Worm (Caenorhabditis elegans): ENCODE measurements around the gene F54C8.6.

F54C8.6 gene

DNA sequence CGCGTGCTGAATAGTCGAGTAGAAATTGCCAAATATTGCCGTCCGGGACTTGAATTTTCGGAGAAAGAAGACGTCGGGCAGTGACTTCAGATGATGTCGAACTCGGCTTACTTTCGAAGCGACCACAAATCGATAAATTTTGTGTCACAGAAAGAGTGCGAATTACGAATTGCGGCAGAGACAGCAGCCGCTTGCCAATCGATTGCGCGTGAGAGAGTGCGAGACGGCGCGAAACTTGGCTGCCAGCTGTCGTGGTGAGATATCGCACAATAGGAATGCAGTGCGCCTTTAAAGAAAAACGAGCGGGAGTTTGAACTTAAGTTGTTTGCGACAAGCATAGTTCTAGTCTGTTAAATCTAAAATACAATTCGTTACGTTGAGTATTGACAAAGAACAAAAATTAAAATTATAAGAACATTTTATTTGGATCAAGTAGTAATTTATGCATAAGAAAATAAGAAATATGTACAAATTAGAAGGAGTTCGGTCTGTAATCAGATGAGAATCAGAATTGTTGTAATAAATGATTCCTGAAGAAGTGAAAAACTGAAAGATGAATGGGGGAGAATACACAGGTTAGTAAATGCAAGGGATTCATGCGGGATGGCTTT is 6.2 kb downstream of the F54C8.6 start, which contains the start of gene pir-2 (continued):
- peak; percentile 3 to 89 (median 19) for TF ChIP-seq lin-35 (GFP tag; optimal IDR thresholded peaks at IDR 0.05)
- TF ChIP-seq lsy-27 (tag; optimal IDR thresholded peaks at IDR 0.05; ENCODE audit: borderline replicate concordance, insufficient read depth) = no peak
- no peak for TF ChIP-seq hmg-20 (GFP tag; IDR thresholded peaks at IDR 0.05)
- no peak for TF ChIP-seq aptf-3 (GFP tag; IDR thresholded peaks at IDR 0.05)
- no peak for TF ChIP-seq ztf-25 (GFP tag; IDR thresholded peaks at IDR 0.05)
- peak; percentile 43 for TF ChIP-seq tbp1 (GFP tag; optimal IDR thresholded peaks at IDR 0.05)
- no peak for TF ChIP-seq F22D6.2 (tag; optimal IDR thresholded peaks at IDR 0.05)
- peak; percentile 23 for TF ChIP-seq F23B12.7 (tag; optimal IDR thresholded peaks at IDR 0.05; ENCODE audit: insufficient read depth)
- TF ChIP-seq egrh-3 (GFP tag; IDR thresholded peaks at IDR 0.05) = 0 out of 2 replicates have a peak, but pooled peaks have one; percentile 9
- no peak for TF ChIP-seq B0035.1 (tag; optimal IDR thresholded peaks at IDR 0.05)
- no peak for TF ChIP-seq let-526 (GFP tag; IDR thresholded peaks at IDR 0.05)
- peak; percentile 22 for TF ChIP-seq nhr-80 (tag; optimal IDR thresholded peaks at IDR 0.05)
- no peak for TF ChIP-seq F52B5.7 (tag; optimal IDR thresholded peaks at IDR 0.05)
- no peak for TF ChIP-seq nhr-27 (tag; optimal IDR thresholded peaks at IDR 0.05)
- TF ChIP-seq ceh-40 (GFP tag; IDR thresholded peaks at IDR 0.05) = no peak
- TF ChIP-seq atf-7 (tag; optimal IDR thresholded peaks at IDR 0.05) = no peak
- peak; percentile 90 for TF ChIP-seq efl-1 (GFP tag; optimal IDR thresholded peaks at IDR 0.05)
- no peak for TF ChIP-seq B0261.1 (tag; optimal IDR thresholded peaks at IDR 0.05)
- no peak for TF ChIP-seq Y95B8A.8 (GFP tag; IDR thresholded peaks at IDR 0.05)
- TF ChIP-seq cebp-2 (GFP tag; IDR thresholded peaks at IDR 0.05) = no peak
- no peak for TF ChIP-seq dpff-1 (tag; optimal IDR thresholded peaks at IDR 0.05)
- TF ChIP-seq mel-28 (tag; optimal IDR thresholded peaks at IDR 0.05; ENCODE audit: borderline replicate concordance) = no peak
- TF ChIP-seq gei-17 (GFP tag; optimal IDR thresholded peaks at IDR 0.05) = no peak
- peak; percentile 85 for TF ChIP-seq madf-6 (GFP tag; IDR thresholded peaks at IDR 0.05)
- TF ChIP-seq pha-4 (tag; optimal IDR thresholded peaks at IDR 0.05) = no peak
- TF ChIP-seq madf-10 (tag; optimal IDR thresholded peaks at IDR 0.05) = no peak
- TF ChIP-seq ceh-79 (tag; optimal IDR thresholded peaks at IDR 0.05) = no peak
- TF ChIP-seq Y53F4B.3 (GFP tag; IDR thresholded peaks at IDR 0.05) = no peak
- no peak for TF ChIP-seq rec-8 (tag; optimal IDR thresholded peaks at IDR 0.05)
- no peak for TF ChIP-seq snpc-1.3 (tag; optimal IDR thresholded peaks at IDR 0.05; ENCODE audit: insufficient read depth)
- no peak for TF ChIP-seq bed-1 (GFP tag; IDR thresholded peaks at IDR 0.05)
- TF ChIP-seq ceh-100 (GFP tag; IDR thresholded peaks at IDR 0.05) = 0 out of 2 replicates have a peak, but pooled peaks have one; percentile 20
- no peak for TF ChIP-seq nhr-179 (tag; optimal IDR thresholded peaks at IDR 0.05)
- TF ChIP-seq lir-1 (GFP tag; conservative IDR thresholded peaks at IDR 0.05) = no peak; the same call in 1 of the 2 replicates
- TF ChIP-seq ceh-91 (GFP tag; IDR thresholded peaks at IDR 0.05) = peak; percentile 73
- 0 out of 2 replicates have a peak, but pooled peaks have one; percentile 49 for TF ChIP-seq madf-3 (GFP tag; IDR thresholded peaks at IDR 0.05)
- TF ChIP-seq fkh-3 (tag; optimal IDR thresholded peaks at IDR 0.05) = no peak
- no peak for TF ChIP-seq ztf-26 (tag; optimal IDR thresholded peaks at IDR 0.05)
- TF ChIP-seq lin-40 (tag; optimal IDR thresholded peaks at IDR 0.05) = peak; percentile 76
- TF ChIP-seq snpc-4 (GFP tag; optimal IDR thresholded peaks at IDR 0.05) = no peak
- peak in 3 of 4 experiments; percentile 30 to 56 (median 53) for TF ChIP-seq snpc-4 (tag; optimal IDR thresholded peaks at IDR 0.05)
- no peak for TF ChIP-seq sptf-2 (GFP tag; optimal IDR thresholded peaks at IDR 0.05)
- TF ChIP-seq Y53G8AR.9 (GFP tag; conservative IDR thresholded peaks at IDR 0.05) = no peak
- TF ChIP-seq mes-4 (tag; optimal IDR thresholded peaks at IDR 0.05) = no peak
- TF ChIP-seq sea-2 (GFP tag; IDR thresholded peaks at IDR 0.05) = no peak
- TF ChIP-seq ets-4 (GFP tag; optimal IDR thresholded peaks at IDR 0.05) = no peak
- TF ChIP-seq F33H1.4 (GFP tag; IDR thresholded peaks at IDR 0.05) = peak; percentile 86
- TF ChIP-seq athp-1 (tag; optimal IDR thresholded peaks at IDR 0.05) = peak; percentile 52
